Worm (Caenorhabditis elegans): ENCODE measurements around the gene srh-15.

ce11 chrV:13286525-13286924 is 34.3 kb upstream of the srh-15 start:
- TF ChIP-seq ama-1 (optimal IDR thresholded peaks at IDR 0.05) (no peak), hmg-4 (GFP tag; optimal IDR thresholded peaks at IDR 0.05) (no peak), sea-1 (GFP tag; conservative IDR thresholded peaks at IDR 0.05) (no peak), F13C5.2 (tag; optimal IDR thresholded peaks at IDR 0.05) (no peak), hmbx-1 (tag; optimal IDR thresholded peaks at IDR 0.05) (no peak), ets-7 (tag; optimal IDR thresholded peaks at IDR 0.05) (no peak), tra-4 (tag; optimal IDR thresholded peaks at IDR 0.05) (no peak), flt-1 (GFP tag; IDR thresholded peaks at IDR 0.05) (no peak), tbx-11 (GFP tag; IDR thresholded peaks at IDR 0.05) (no peak), ceh-13 (GFP tag; optimal IDR thresholded peaks at IDR 0.05) (no peak), tbx-37 (GFP tag; conservative IDR thresholded peaks at IDR 0.05) (no peak), scrt-1 (GFP tag; IDR thresholded peaks at IDR 0.05) (no peak)
